Fruit fly (Drosophila melanogaster): ENCODE data around the gene CG7126.

CG7126 gene

DNA sequence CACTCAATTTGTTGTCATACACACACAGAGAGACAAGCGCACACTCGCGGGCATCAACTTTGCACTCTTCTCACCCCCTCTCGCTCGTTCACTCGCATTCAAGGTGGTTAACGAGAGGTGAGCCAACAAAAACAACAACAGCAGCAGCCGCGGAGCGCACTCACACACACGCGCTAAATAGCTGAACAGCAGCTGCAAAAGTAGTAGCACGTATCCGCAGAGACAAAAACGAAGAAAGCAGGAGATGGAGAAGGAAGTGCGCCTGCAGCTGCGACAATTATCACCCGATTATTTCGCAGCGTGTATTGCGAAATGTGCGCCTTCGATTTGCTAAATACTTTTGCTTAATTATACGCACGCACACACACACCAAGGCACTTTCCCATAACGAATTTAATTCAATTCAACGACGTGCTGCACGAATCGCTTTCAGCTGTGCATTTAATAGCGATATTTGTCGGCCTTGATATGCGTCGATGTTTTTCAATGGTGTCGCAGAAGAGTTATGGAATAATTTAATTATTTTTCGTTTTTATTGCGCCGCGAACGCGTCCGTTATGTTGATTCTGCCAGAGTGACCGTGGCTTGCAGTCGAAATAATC is 4.2 kb downstream of the CG7126 start (continued):
- TF ChIP-seq BtbVII (GFP tag; optimal IDR thresholded peaks at IDR 0.05), result peak; percentile 25
- TF ChIP-seq CG2120 (GFP tag; optimal IDR thresholded peaks at IDR 0.05), result no peak
- no peak for TF ChIP-seq grau (tag; optimal IDR thresholded peaks at IDR 0.05)
- no peak for TF ChIP-seq gsb (GFP tag; IDR thresholded peaks at IDR 0.05)
- peak; percentile 17 for TF ChIP-seq tx (GFP tag; optimal IDR thresholded peaks at IDR 0.05)
- peak; percentile 44; the same call in 1 of the 2 replicates for TF ChIP-seq CG17328 (GFP tag; IDR thresholded peaks at IDR 0.05)
- peak; percentile 60 for TF ChIP-seq mirr (GFP tag; optimal IDR thresholded peaks at IDR 0.05)
- no peak for TF ChIP-seq CG14441 (GFP tag; IDR thresholded peaks at IDR 0.05)
- peak; percentile 46 for TF ChIP-seq abd-A (tag; optimal IDR thresholded peaks at IDR 0.05)
- TF ChIP-seq Med (GFP tag), result peak; percentile 92
- TF ChIP-seq Lhr (GFP tag; optimal IDR thresholded peaks at IDR 0.05), result no peak
- peak; percentile 28 for TF ChIP-seq CG13296 (GFP tag; optimal IDR thresholded peaks at IDR 0.05)
- no peak for TF ChIP-seq hbn (GFP tag; IDR thresholded peaks at IDR 0.05; ENCODE audit: partially characterized antibody)
- no peak for TF ChIP-seq tna (GFP tag; IDR thresholded peaks at IDR 0.05; ENCODE audit: partially characterized antibody)
- no peak for TF ChIP-seq CG11093 (GFP tag; IDR thresholded peaks at IDR 0.05)
- peak; percentile 84 for TF ChIP-seq rib (GFP tag; IDR thresholded peaks at IDR 0.05)
- peak; percentile 59 for TF ChIP-seq ewg (GFP tag; optimal IDR thresholded peaks at IDR 0.05)
- TF ChIP-seq CG17359 (tag; optimal IDR thresholded peaks at IDR 0.05), result peak; percentile 3
- TF ChIP-seq CG6689 (GFP tag; IDR thresholded peaks at IDR 0.05), result peak; percentile 41; the same call in 1 of the 2 replicates
- no peak for TF ChIP-seq aop (GFP tag; IDR thresholded peaks at IDR 0.05)
- no peak for TF ChIP-seq Jarid2 (GFP tag; optimal IDR thresholded peaks at IDR 0.05)
- TF ChIP-seq CG6175 (GFP tag; IDR thresholded peaks at IDR 0.05), result 0 out of 3 replicates have a peak, but pooled peaks have one; percentile 32
- TF ChIP-seq Chrac-16 (GFP tag; optimal IDR thresholded peaks at IDR 0.05), result no peak
- TF ChIP-seq CG10274 (GFP tag; optimal IDR thresholded peaks at IDR 0.05), result no peak
- no peak for TF ChIP-seq fu2 (GFP tag; optimal IDR thresholded peaks at IDR 0.05)
- peak; percentile 83 for TF ChIP-seq kah (GFP tag; optimal IDR thresholded peaks at IDR 0.05)
- TF ChIP-seq CG17612 (GFP tag; IDR thresholded peaks at IDR 0.05), result no peak
- no peak for TF ChIP-seq croc (GFP tag; conservative IDR thresholded peaks at IDR 0.05)
- TF ChIP-seq sim (GFP tag; IDR thresholded peaks at IDR 0.05), result 0 out of 2 replicates have a peak, but pooled peaks have one; percentile 50
- TF ChIP-seq CG6683 (GFP tag; optimal IDR thresholded peaks at IDR 0.05), result no peak
- peak; percentile 54 for TF ChIP-seq CG12155 (GFP tag; optimal IDR thresholded peaks at IDR 0.05)
- TF ChIP-seq chm (GFP tag; IDR thresholded peaks at IDR 0.05), result peak; percentile 24; the same call in 1 of the 2 replicates
- TF ChIP-seq fd64A (GFP tag; optimal IDR thresholded peaks at IDR 0.05), result no peak
- no peak for TF ChIP-seq gcm (GFP tag; optimal IDR thresholded peaks at IDR 0.05)
- no peak for TF ChIP-seq CG11085 (GFP tag; IDR thresholded peaks at IDR 0.05)
- TF ChIP-seq CG1024 (GFP tag; IDR thresholded peaks at IDR 0.05), result no peak
- peak; percentile 28; the same call in 1 of the 2 replicates for TF ChIP-seq Bgb (GFP tag; IDR thresholded peaks at IDR 0.05; ENCODE audit: partially characterized antibody)
- TF ChIP-seq CG17829 (tag; optimal IDR thresholded peaks at IDR 0.05), result no peak
- TF ChIP-seq ERR (GFP tag; optimal IDR thresholded peaks at IDR 0.05), result peak; percentile 43
- peak; percentile 22; the same call in 1 of the 3 replicates for TF ChIP-seq zfh1 (GFP tag; IDR thresholded peaks at IDR 0.05)
- TF ChIP-seq stc (GFP tag; IDR thresholded peaks at IDR 0.05), result 0 out of 2 replicates have a peak, but pooled peaks have one; percentile 18
- no peak for TF ChIP-seq CG10431 (GFP tag; optimal IDR thresholded peaks at IDR 0.05)
- peak; percentile 16 for TF ChIP-seq CG12769 (tag; optimal IDR thresholded peaks at IDR 0.05)
- peak; percentile 31 for TF ChIP-seq Meics (GFP tag; optimal IDR thresholded peaks at IDR 0.05)
- peak; percentile 4 for TF ChIP-seq CG7839 (tag; optimal IDR thresholded peaks at IDR 0.05)
- peak; percentile 27 for TF ChIP-seq wek (GFP tag; optimal IDR thresholded peaks at IDR 0.05)
- TF ChIP-seq CG33557 (GFP tag; optimal IDR thresholded peaks at IDR 0.05), result no peak
- no peak for TF ChIP-seq H2.0 (GFP tag; IDR thresholded peaks at IDR 0.05)
- no peak for TF ChIP-seq repo (GFP tag; optimal IDR thresholded peaks at IDR 0.05)
- no peak for TF ChIP-seq usp (GFP tag; optimal IDR thresholded peaks at IDR 0.05)
